Fruit fly (Drosophila melanogaster): Measurements from ENCODE around the gene CG44195.

DNA sequence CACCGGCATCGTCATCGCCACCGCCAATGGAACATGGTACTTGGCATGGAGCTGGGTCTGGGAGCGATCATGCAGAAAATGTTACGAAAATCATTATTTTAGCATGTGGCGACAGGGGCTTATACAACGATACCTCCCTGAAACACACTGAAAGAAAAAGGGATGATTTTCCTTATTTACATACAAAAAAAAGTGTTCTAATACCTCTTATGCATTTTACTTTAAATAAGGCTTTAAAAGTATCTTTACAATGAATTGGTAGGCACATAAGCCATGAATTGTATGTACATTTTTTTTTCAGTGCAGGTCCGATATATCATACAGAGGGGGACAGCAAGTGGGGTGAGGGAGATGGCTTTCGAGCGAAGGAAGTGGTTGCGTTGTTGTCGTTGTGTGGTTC is 81.2 kb downstream of the CG44195 start:
- TF ChIP-seq exex (tag; optimal IDR thresholded peaks at IDR 0.05) = no peak
- no peak for TF ChIP-seq CG12744 (GFP tag; optimal IDR thresholded peaks at IDR 0.05)
- no peak for TF ChIP-seq ems (GFP tag; optimal IDR thresholded peaks at IDR 0.05)
- no peak for TF ChIP-seq tx (GFP tag; optimal IDR thresholded peaks at IDR 0.05)
- peak; percentile 54 for TF ChIP-seq Ada2b (GFP tag; IDR thresholded peaks at IDR 0.05)
- TF ChIP-seq esg (GFP tag; conservative IDR thresholded peaks at IDR 0.05) = peak; percentile 64
- TF ChIP-seq CG13287 (GFP tag; IDR thresholded peaks at IDR 0.05; ENCODE audit: partially characterized antibody) = no peak
- TF ChIP-seq CG7928 (GFP tag; optimal IDR thresholded peaks at IDR 0.05) = no peak
- TF ChIP-seq CG34376 (GFP tag; optimal IDR thresholded peaks at IDR 0.05) = no peak
- no peak for TF ChIP-seq CG9876 (GFP tag; optimal IDR thresholded peaks at IDR 0.05)
- TF ChIP-seq vvl (GFP tag; IDR thresholded peaks at IDR 0.05) = 0 out of 2 replicates have a peak, but pooled peaks have one; percentile 37
- TF ChIP-seq en (GFP tag; optimal IDR thresholded peaks at IDR 0.05) = no peak
